Worm (Caenorhabditis elegans): ENCODE measurements around the gene sru-15.

sru-15 gene

ce11 chrIV:17395910-17396309, at the start of gene sru-15:
Gene sru-15 (plus strand): TSS chrIV:17396210.
- TF ChIP-seq T22C8.4 (GFP tag; IDR thresholded peaks at IDR 0.05) (no peak), med-1 (GFP tag; optimal IDR thresholded peaks at IDR 0.05; ENCODE audit: insufficient read depth) (no peak), klf-2 (GFP tag; conservative IDR thresholded peaks at IDR 0.05) (no peak), cog-1 (tag; optimal IDR thresholded peaks at IDR 0.05) (no peak), flt-1 (GFP tag; IDR thresholded peaks at IDR 0.05) (no peak)

ce11 chrIV:17346599-17347218, 49.3 kb upstream of the sru-15 start, which contains the start of the genes clec-197 and clec-198:
Gene clec-197 (minus strand): TSS chrIV:17346699.
Gene clec-198 (plus strand): TSS chrIV:17347168.
- no peak for TF ChIP-seq ztf-29 (GFP tag; IDR thresholded peaks at IDR 0.05)
- no peak for TF ChIP-seq med-1 (GFP tag; optimal IDR thresholded peaks at IDR 0.05; ENCODE audit: insufficient read depth)
- TF ChIP-seq ztf-23 (GFP tag; IDR thresholded peaks at IDR 0.05) = no peak
- TF ChIP-seq T22C8.4 (GFP tag; IDR thresholded peaks at IDR 0.05) = no peak
- no peak for TF ChIP-seq flt-1 (GFP tag; IDR thresholded peaks at IDR 0.05)
- TF ChIP-seq ref-1 (GFP tag; conservative IDR thresholded peaks at IDR 0.05) = no peak
- TF ChIP-seq klf-2 (GFP tag; conservative IDR thresholded peaks at IDR 0.05) = no peak
- no peak for TF ChIP-seq cog-1 (tag; optimal IDR thresholded peaks at IDR 0.05)
- TF ChIP-seq tab-1 (GFP tag; IDR thresholded peaks at IDR 0.05) = no peak

- TF ChIP-seq tab-1 (GFP tag; IDR thresholded peaks at IDR 0.05) (no peak), T22C8.4 (GFP tag; IDR thresholded peaks at IDR 0.05) (no peak), cog-1 (tag; optimal IDR thresholded peaks at IDR 0.05) (no peak), ztf-23 (GFP tag; IDR thresholded peaks at IDR 0.05) (no peak), klf-2 (GFP tag; conservative IDR thresholded peaks at IDR 0.05) (no peak), ztf-29 (GFP tag; IDR thresholded peaks at IDR 0.05) (no peak), flt-1 (GFP tag; IDR thresholded peaks at IDR 0.05) (no peak), ref-1 (GFP tag; conservative IDR thresholded peaks at IDR 0.05) (no peak), med-1 (GFP tag; optimal IDR thresholded peaks at IDR 0.05; ENCODE audit: insufficient read depth) (no peak)
Observed at ce11 chrIV:17351586-17351985, 44.4 kb upstream of the sru-15 start, which contains the start of gene clec-199. Gene clec-199 (plus strand): TSS chrIV:17351886.

ce11 chrIV:17361143-17361542, 34.9 kb upstream of the sru-15 start, which contains the start of gene clec-202:
Gene clec-202 (plus strand): TSS chrIV:17361443.
- TF ChIP-seq cog-1 (tag; optimal IDR thresholded peaks at IDR 0.05) = no peak
- TF ChIP-seq T22C8.4 (GFP tag; IDR thresholded peaks at IDR 0.05) = no peak
- TF ChIP-seq ztf-23 (GFP tag; IDR thresholded peaks at IDR 0.05) = no peak
- TF ChIP-seq med-1 (GFP tag; optimal IDR thresholded peaks at IDR 0.05; ENCODE audit: insufficient read depth) = no peak
- no peak for TF ChIP-seq tab-1 (GFP tag; IDR thresholded peaks at IDR 0.05)
- TF ChIP-seq ref-1 (GFP tag; conservative IDR thresholded peaks at IDR 0.05) = no peak
- TF ChIP-seq flt-1 (GFP tag; IDR thresholded peaks at IDR 0.05) = no peak
- no peak for TF ChIP-seq klf-2 (GFP tag; conservative IDR thresholded peaks at IDR 0.05)
- no peak for TF ChIP-seq ztf-29 (GFP tag; IDR thresholded peaks at IDR 0.05)

ce11 chrIV:17367294-17367693, 28.7 kb upstream of the sru-15 start, which contains the start of gene zipt-17:
Gene zipt-17 (minus strand): TSS chrIV:17367394.
- TF ChIP-seq ref-1 (GFP tag; conservative IDR thresholded peaks at IDR 0.05) (no peak), T22C8.4 (GFP tag; IDR thresholded peaks at IDR 0.05) (no peak), klf-2 (GFP tag; conservative IDR thresholded peaks at IDR 0.05) (no peak), tab-1 (GFP tag; IDR thresholded peaks at IDR 0.05) (no peak), ztf-23 (GFP tag; IDR thresholded peaks at IDR 0.05) (no peak), ztf-29 (GFP tag; IDR thresholded peaks at IDR 0.05) (no peak), med-1 (GFP tag; optimal IDR thresholded peaks at IDR 0.05; ENCODE audit: insufficient read depth) (no peak)

ce11 chrIV:17368292-17368691, 27.7 kb upstream of the sru-15 start, which contains the start of gene trh-1:
Gene trh-1 (plus strand): TSS chrIV:17368592.
- TF ChIP-seq flt-1 (GFP tag; IDR thresholded peaks at IDR 0.05) (no peak), cog-1 (tag; optimal IDR thresholded peaks at IDR 0.05) (no peak), ztf-23 (GFP tag; IDR thresholded peaks at IDR 0.05) (no peak), med-1 (GFP tag; optimal IDR thresholded peaks at IDR 0.05; ENCODE audit: insufficient read depth) (no peak), klf-2 (GFP tag; conservative IDR thresholded peaks at IDR 0.05) (no peak), ztf-29 (GFP tag; IDR thresholded peaks at IDR 0.05) (no peak), T22C8.4 (GFP tag; IDR thresholded peaks at IDR 0.05) (no peak), ref-1 (GFP tag; conservative IDR thresholded peaks at IDR 0.05) (no peak), tab-1 (GFP tag; IDR thresholded peaks at IDR 0.05) (no peak)

ce11 chrIV:17371469-17371868, 24.5 kb upstream of the sru-15 start, which contains the start of gene C30H6.5:
Gene C30H6.5 (plus strand): TSS chrIV:17371769.
- TF ChIP-seq med-1 (GFP tag; optimal IDR thresholded peaks at IDR 0.05; ENCODE audit: insufficient read depth) (no peak), ztf-23 (GFP tag; IDR thresholded peaks at IDR 0.05) (no peak), cog-1 (tag; optimal IDR thresholded peaks at IDR 0.05) (no peak), T22C8.4 (GFP tag; IDR thresholded peaks at IDR 0.05) (no peak), flt-1 (GFP tag; IDR thresholded peaks at IDR 0.05) (no peak)

- TF ChIP-seq T22C8.4 (GFP tag; IDR thresholded peaks at IDR 0.05) = no peak
- TF ChIP-seq klf-2 (GFP tag; conservative IDR thresholded peaks at IDR 0.05) = no peak
- TF ChIP-seq ref-1 (GFP tag; conservative IDR thresholded peaks at IDR 0.05) = no peak
- no peak for TF ChIP-seq ztf-29 (GFP tag; IDR thresholded peaks at IDR 0.05)
- no peak for TF ChIP-seq cog-1 (tag; optimal IDR thresholded peaks at IDR 0.05)
- TF ChIP-seq tab-1 (GFP tag; IDR thresholded peaks at IDR 0.05) = no peak
- TF ChIP-seq med-1 (GFP tag; optimal IDR thresholded peaks at IDR 0.05; ENCODE audit: insufficient read depth) = no peak
- no peak for TF ChIP-seq ztf-23 (GFP tag; IDR thresholded peaks at IDR 0.05)
- TF ChIP-seq flt-1 (GFP tag; IDR thresholded peaks at IDR 0.05) = no peak
Observed at ce11 chrIV:17376127-17376526, 19.9 kb upstream of the sru-15 start, which contains the start of gene haf-1. Gene haf-1 (plus strand): TSS chrIV:17376427.

ce11 chrIV:17380061-17380680, 15.8 kb upstream of the sru-15 start, which contains the start of the genes C30H6.9 and dlat-2:
Gene C30H6.9 (minus strand): TSS chrIV:17380170.
Gene dlat-2 (plus strand): TSS chrIV:17380626.
- TF ChIP-seq ref-1 (GFP tag; conservative IDR thresholded peaks at IDR 0.05) (no peak), ztf-29 (GFP tag; IDR thresholded peaks at IDR 0.05) (no peak), tab-1 (GFP tag; IDR thresholded peaks at IDR 0.05) (no peak), klf-2 (GFP tag; conservative IDR thresholded peaks at IDR 0.05) (no peak)

All from whole organism, midembryonic.